Worm (Caenorhabditis elegans) whole organism, L4 larva: ENCODE results near the gene F45E1.5.
A peak's percentile ranks its signal among the peaks of the same experiment; 100 is the strongest.

Experiments
- D1046.2 ChIP-seq: fragments of 200-800 bp; sonication (Bioruptor generic); IDR thresholded peaks from 2 replicates; pipeline ENCODE4 v1.3.6; 2022; ENCODE audit warnings: missing genetic modification characterization, missing compliant biosample characterization
- F10B5.3 ChIP-seq: sonication (generic microtip); optimal IDR thresholded peaks from 2 replicates; lab custom pipeline; 2016; ENCODE audit warnings: mild to moderate bottlenecking, missing genetic modification characterization, missing compliant biosample characterization
- F49E8.2 ChIP-seq: sonication (generic microtip); optimal IDR thresholded peaks from 2 replicates; lab custom pipeline; 2016; ENCODE audit warnings: missing compliant biosample characterization, mild to moderate bottlenecking, missing genetic modification characterization, borderline replicate concordance
- R02D3.7 ChIP-seq: fragments of 150-350 bp; sonication (generic microtip); optimal IDR thresholded peaks from 3 replicates; lab custom pipeline; 2014; ENCODE audit warnings: missing biosample characterization, missing genetic modification characterization
- T20F7.1 ChIP-seq: fragments of 200-800 bp; sonication (Bioruptor generic); optimal IDR thresholded peaks from 2 replicates; lab custom pipeline; 2018; ENCODE audit warnings: mild to moderate bottlenecking, missing genetic modification characterization, missing compliant biosample characterization
- T26A8.4 ChIP-seq: fragments of 200-800 bp; sonication (Bioruptor generic); IDR thresholded peaks from 2 replicates; pipeline ENCODE4 v1.3.6; 2022; ENCODE audit warnings: missing genetic modification characterization, missing compliant biosample characterization
- Y75B8A.6 ChIP-seq: fragments of 200-800 bp; sonication (Bioruptor generic); IDR thresholded peaks from 2 replicates; pipeline ENCODE4 v1.3.6; 2022; ENCODE audit warnings: missing genetic modification reagents, missing genetic modification characterization, missing compliant biosample characterization
- ZK337.2 ChIP-seq: fragments of 200-800 bp; sonication (Bioruptor generic); IDR thresholded peaks from 2 replicates; pipeline ENCODE4 v1.3.6; 2022; ENCODE audit warnings: missing genetic modification reagents, missing genetic modification characterization, missing compliant biosample characterization
- ZK546.5 ChIP-seq, 2 experiments: sonication (generic microtip); optimal IDR thresholded peaks; 2 replicates each; lab custom pipeline; 2017; ENCODE audit warnings: missing biosample characterization in 2 of 2, missing genetic modification characterization in 2 of 2
- attf-4 ChIP-seq: sonication (generic microtip); optimal IDR thresholded peaks from 3 replicates; lab custom pipeline; 2017; ENCODE audit warnings: missing biosample characterization, missing genetic modification characterization
- ceh-20 ChIP-seq: fragments of 200-800 bp; sonication (Bioruptor generic); IDR thresholded peaks from 2 replicates; pipeline ENCODE4 v1.3.6; 2022; ENCODE audit warnings: missing genetic modification reagents, missing genetic modification characterization, missing compliant biosample characterization
- ceh-82 ChIP-seq: sonication (generic microtip); optimal IDR thresholded peaks from 2 replicates; lab custom pipeline; 2017; ENCODE audit warnings: missing biosample characterization, missing genetic modification characterization
- ces-1 ChIP-seq: fragments of 150-350 bp; sonication (generic microtip); optimal IDR thresholded peaks from 4 replicates; lab custom pipeline; 2014; ENCODE audit warnings: missing biosample characterization, missing genetic modification reagents, missing genetic modification characterization
- cey-2 ChIP-seq: sonication (generic microtip); optimal IDR thresholded peaks from 3 replicates; lab custom pipeline; 2017; ENCODE audit warnings: missing genetic modification characterization, mild to moderate bottlenecking, missing compliant biosample characterization, antibody characterized with exemption, borderline replicate concordance; ENCODE audit not compliant: insufficient read depth
- ctbp-1 ChIP-seq: fragments of 200-800 bp; sonication (Bioruptor generic); IDR thresholded peaks from 2 replicates; pipeline ENCODE4 v1.3.6; 2022; ENCODE audit warnings: missing genetic modification reagents, missing genetic modification characterization, missing compliant biosample characterization
- daf-12 ChIP-seq: fragments of 150-350 bp; optimal IDR thresholded peaks from 2 replicates; lab custom pipeline; 2014; ENCODE audit warnings: missing biosample characterization, missing genetic modification reagents, missing genetic modification characterization
- dmd-6 ChIP-seq: fragments of 200-800 bp; sonication (Bioruptor generic); IDR thresholded peaks from 2 replicates; pipeline ENCODE4 v1.3.6; 2022; ENCODE audit warnings: missing genetic modification reagents, missing genetic modification characterization, missing compliant biosample characterization
- dmd-8 ChIP-seq: fragments of 200-800 bp; sonication (Bioruptor generic); IDR thresholded peaks from 2 replicates; pipeline ENCODE4 v1.3.6; 2022; ENCODE audit warnings: missing genetic modification characterization, missing compliant biosample characterization
- duxl-1 ChIP-seq: sonication (generic microtip); optimal IDR thresholded peaks from 2 replicates; lab custom pipeline; 2016; ENCODE audit warnings: mild to moderate bottlenecking, missing genetic modification characterization, moderate library complexity, missing compliant biosample characterization; ENCODE audit not compliant: poor library complexity
- egl-43 ChIP-seq: fragments of 200-800 bp; sonication (Bioruptor generic); IDR thresholded peaks from 2 replicates; pipeline ENCODE4 v1.3.6; 2022; ENCODE audit warnings: missing genetic modification reagents, missing genetic modification characterization, missing compliant biosample characterization
- fkh-10 ChIP-seq: fragments of 150-350 bp; optimal IDR thresholded peaks from 2 replicates; lab custom pipeline; 2014; ENCODE audit warnings: missing biosample characterization, missing genetic modification reagents, missing genetic modification characterization
- hif-1 ChIP-seq, 2 experiments: sonication (generic microtip); optimal IDR thresholded peaks; 2 replicates each; lab custom pipeline; 2016 to 2017; ENCODE audit warnings: missing compliant biosample characterization in 2 of 2, missing genetic modification characterization in 2 of 2, missing genetic modification reagents in 2 of 2, missing genotype in 2 of 2, mild to moderate bottlenecking in 1 of 2
- hlh-30 ChIP-seq: sonication (generic microtip); optimal IDR thresholded peaks from 2 replicates; lab custom pipeline; 2017; ENCODE audit warnings: antibody characterized with exemption, mild to moderate bottlenecking, missing genetic modification characterization, missing compliant biosample characterization; ENCODE audit not compliant: insufficient read depth
- hmg-1.1 ChIP-seq: fragments of 200-800 bp; sonication (Bioruptor generic); IDR thresholded peaks from 2 replicates; pipeline ENCODE4 v1.3.6; 2022; ENCODE audit warnings: missing genetic modification reagents, missing genetic modification characterization, missing compliant biosample characterization
- lin-39 ChIP-seq: fragments of 150-350 bp; optimal IDR thresholded peaks from 2 replicates; lab custom pipeline; 2014; ENCODE audit warnings: missing biosample characterization, missing genetic modification reagents, missing genetic modification characterization
- lsy-2 ChIP-seq, 2 experiments: fragments of 150-350 bp in 1 of 2; sonication (generic microtip) in 1 of 2; optimal IDR thresholded peaks; 2 replicates each; lab custom pipeline; 2014 to 2017; ENCODE audit warnings: missing biosample characterization in 2 of 2, missing genetic modification characterization in 2 of 2
- madf-9 ChIP-seq: fragments of 200-800 bp; sonication (Bioruptor generic); conservative IDR thresholded peaks from 2 replicates; pipeline ENCODE4 v1.3.6; 2022; ENCODE audit warnings: missing genetic modification reagents, missing genetic modification characterization, missing compliant biosample characterization
- mdl-1 ChIP-seq, 2 experiments: fragments of 150-350 bp in 1 of 2; sonication (generic microtip) in 1 of 2; optimal IDR thresholded peaks; 2 replicates each; lab custom pipeline; 2014 to 2017; ENCODE audit warnings: missing biosample characterization in 2 of 2, missing genetic modification characterization in 2 of 2
- mdt-29 ChIP-seq: fragments of 200-800 bp; sonication (Bioruptor generic); IDR thresholded peaks from 2 replicates; pipeline ENCODE4 v1.3.6; 2022; ENCODE audit warnings: missing genetic modification reagents, missing genetic modification characterization, missing compliant biosample characterization
- mes-2 ChIP-seq: sonication (generic microtip); optimal IDR thresholded peaks from 2 replicates; lab custom pipeline; 2016; ENCODE audit warnings: missing genotype, mild to moderate bottlenecking, missing genetic modification characterization, missing compliant biosample characterization; ENCODE audit not compliant: poor library complexity, severe bottlenecking
- mxl-3 ChIP-seq: fragments of 200-800 bp; sonication (Bioruptor generic); optimal IDR thresholded peaks from 2 replicates; lab custom pipeline; 2018; ENCODE audit warnings: mild to moderate bottlenecking, missing genetic modification characterization, missing compliant biosample characterization
- nhr-10 ChIP-seq: fragments of 150-350 bp; optimal IDR thresholded peaks from 2 replicates; lab custom pipeline; 2014; ENCODE audit warnings: missing biosample characterization, missing genetic modification characterization
- nhr-25 ChIP-seq: sonication (generic microtip); optimal IDR thresholded peaks from 2 replicates; lab custom pipeline; 2017; ENCODE audit warnings: missing genetic modification characterization, mild to moderate bottlenecking, missing compliant biosample characterization, antibody characterized with exemption, moderate library complexity, borderline replicate concordance; ENCODE audit not compliant: insufficient read depth
- nhr-28 ChIP-seq: fragments of 150-350 bp; optimal IDR thresholded peaks from 2 replicates; lab custom pipeline; 2014; ENCODE audit warnings: missing biosample characterization, missing genetic modification characterization
- nhr-41 ChIP-seq: fragments of 200-800 bp; sonication (Bioruptor generic); IDR thresholded peaks from 2 replicates; pipeline ENCODE4 v1.3.6; 2022; ENCODE audit warnings: missing genetic modification reagents, missing genetic modification characterization, missing compliant biosample characterization
- nhr-48 ChIP-seq: sonication (generic microtip); optimal IDR thresholded peaks from 2 replicates; lab custom pipeline; 2016; ENCODE audit warnings: mild to moderate bottlenecking, missing genetic modification characterization, missing compliant biosample characterization
- nhr-76 ChIP-seq: fragments of 150-350 bp; optimal IDR thresholded peaks from 2 replicates; lab custom pipeline; 2014; ENCODE audit warnings: missing biosample characterization, missing genetic modification characterization
- php-3 ChIP-seq: fragments of 200-800 bp; sonication (Bioruptor generic); IDR thresholded peaks from 2 replicates; pipeline ENCODE4 v1.3.6; 2022; ENCODE audit warnings: missing genetic modification reagents, missing genetic modification characterization, missing compliant biosample characterization
- sdz-12 ChIP-seq: fragments of 200-800 bp; sonication (Bioruptor generic); optimal IDR thresholded peaks from 2 replicates; lab custom pipeline; 2018; ENCODE audit warnings: mild to moderate bottlenecking, missing genetic modification characterization, missing compliant biosample characterization
- set-16 ChIP-seq: fragments of 200-800 bp; sonication (Bioruptor generic); IDR thresholded peaks from 2 replicates; pipeline ENCODE4 v1.3.6; 2022; ENCODE audit warnings: missing genetic modification reagents, missing genetic modification characterization, missing compliant biosample characterization
- spr-1 ChIP-seq: sonication (generic microtip); optimal IDR thresholded peaks from 2 replicates; lab custom pipeline; 2016; ENCODE audit warnings: mild to moderate bottlenecking, missing genetic modification characterization, missing compliant biosample characterization
- tag-97 ChIP-seq: fragments of 200-800 bp; sonication (Bioruptor generic); IDR thresholded peaks from 2 replicates; pipeline ENCODE4 v1.3.6; 2022; ENCODE audit warnings: missing genetic modification characterization, missing compliant biosample characterization
- tra-1 ChIP-seq: fragments of 200-800 bp; sonication (Bioruptor generic); IDR thresholded peaks from 2 replicates; pipeline ENCODE4 v1.3.6; 2022; ENCODE audit warnings: missing genetic modification reagents, missing genetic modification characterization, missing compliant biosample characterization
- unc-39 ChIP-seq: sonication (generic microtip); optimal IDR thresholded peaks from 2 replicates; lab custom pipeline; 2017; ENCODE audit warnings: missing biosample characterization, missing genetic modification characterization
- unc-62 ChIP-seq, 3 experiments: fragments of 150-350 bp in 1 of 3; sonication (generic microtip); optimal IDR thresholded peaks in 2 of 3; peaks in 1 of 3; 1 replicate in 1 of 3; 2 replicates in 2 of 3; lab custom pipeline; 2014 to 2017; ENCODE audit warnings: missing biosample characterization in 3 of 3, missing genetic modification characterization in 3 of 3, missing genetic modification reagents in 3 of 3, missing genotype in 1 of 3
- zip-11 ChIP-seq: fragments of 200-800 bp; sonication (Bioruptor generic); IDR thresholded peaks from 2 replicates; pipeline ENCODE4 v1.3.6; 2022; ENCODE audit warnings: missing genetic modification characterization, missing compliant biosample characterization
- ztf-11 ChIP-seq: fragments of 150-350 bp; optimal IDR thresholded peaks from 2 replicates; lab custom pipeline; 2014; ENCODE audit warnings: missing biosample characterization, missing genetic modification characterization
- ztf-7 ChIP-seq: fragments of 150-350 bp; optimal IDR thresholded peaks from 2 replicates; lab custom pipeline; 2014; ENCODE audit warnings: missing biosample characterization, missing genetic modification characterization

F45E1.5 gene

ce11 chrX:8021609-8022008, 45.1 kb downstream of the F45E1.5 start (continued):
- peak; percentile 58; the same call in 1 of the 2 replicates for TF ChIP-seq tra-1
- no peak for TF ChIP-seq ztf-7
- no peak for TF ChIP-seq php-3 (GFP tag; lab: Robert Waterston, UW)
- no peak for TF ChIP-seq nhr-25 (tag; lab: Kevin White, UChicago)
- no peak for TF ChIP-seq daf-12
- TF ChIP-seq lsy-2 (tag; optimal IDR thresholded peaks at IDR 0.05; lab: Kevin White, UChicago) = peak; percentile 62 to 89
- no peak for TF ChIP-seq sdz-12 (GFP tag; lab: Kevin White, UChicago)
- peak; percentile 62 for TF ChIP-seq set-16 (GFP tag; lab: Robert Waterston, UW)
- 0 out of 2 replicates have a peak, but pooled peaks have one; percentile 11 for TF ChIP-seq dmd-8 (GFP tag; lab: Robert Waterston, UW)
- no peak for TF ChIP-seq nhr-76
- peak; percentile 98 for TF ChIP-seq hlh-30 (tag; lab: Kevin White, UChicago)
- TF ChIP-seq nhr-41 (GFP tag; lab: Robert Waterston, UW) = no peak
- TF ChIP-seq tag-97 (GFP tag; lab: Robert Waterston, UW) = no peak
- peak; percentile 95 for TF ChIP-seq ctbp-1 (GFP tag; lab: Robert Waterston, UW)
- TF ChIP-seq zip-11 (GFP tag; lab: Robert Waterston, UW) = no peak
- TF ChIP-seq spr-1 (tag; lab: Kevin White, UChicago) = no peak
- peak; percentile 36; the same call in 1 of the 2 replicates for TF ChIP-seq T26A8.4 (GFP tag; lab: Robert Waterston, UW)
- no peak for TF ChIP-seq lin-39
- TF ChIP-seq R02D3.7 (tag; lab: Kevin White, UChicago) = no peak
- peak; percentile 84 for TF ChIP-seq fkh-10 (GFP tag; lab: Kevin White, UChicago)
- no peak for TF ChIP-seq attf-4
- TF ChIP-seq cey-2 (tag; lab: Kevin White, UChicago) = no peak
- TF ChIP-seq F10B5.3 = no peak
- TF ChIP-seq D1046.2 (GFP tag; lab: Robert Waterston, UW) = no peak

- TF ChIP-seq mdt-29 (GFP tag; lab: Robert Waterston, UW) = 0 out of 2 replicates have a peak, but pooled peaks have one; percentile 37
- TF ChIP-seq Y75B8A.6 (GFP tag; lab: Robert Waterston, UW) = no peak
- TF ChIP-seq nhr-48 (tag; lab: Kevin White, UChicago) = no peak
- no peak for TF ChIP-seq dmd-8 (GFP tag; lab: Robert Waterston, UW)
- TF ChIP-seq mdl-1 (tag; optimal IDR thresholded peaks at IDR 0.05; lab: Kevin White, UChicago) = peak in 1 of 2 experiments; percentile 75
- peak; percentile 47 for TF ChIP-seq mes-2 (tag; lab: Kevin White, UChicago)
- no peak for TF ChIP-seq T20F7.1 (GFP tag; lab: Kevin White, UChicago)
- TF ChIP-seq ceh-20 = no peak
- TF ChIP-seq ZK546.5 (tag; optimal IDR thresholded peaks at IDR 0.05; lab: Kevin White, UChicago) = no peak
- TF ChIP-seq ZK337.2 = no peak
- TF ChIP-seq ztf-11 (tag; lab: Kevin White, UChicago) = no peak
- no peak for TF ChIP-seq nhr-41 (GFP tag; lab: Robert Waterston, UW)
- TF ChIP-seq F49E8.2 (tag; lab: Kevin White, UChicago) = no peak
- no peak for TF ChIP-seq nhr-10
- peak; percentile 48 for TF ChIP-seq mxl-3 (GFP tag; lab: Kevin White, UChicago)
- TF ChIP-seq ceh-82 (tag; lab: Kevin White, UChicago) = no peak
- TF ChIP-seq hif-1 (tag; optimal IDR thresholded peaks at IDR 0.05; lab: Kevin White, UChicago) = peak in 1 of 2 experiments; percentile 45
- TF ChIP-seq lsy-2 (tag; optimal IDR thresholded peaks at IDR 0.05; lab: Kevin White, UChicago) = no peak
- TF ChIP-seq dmd-6 (GFP tag; lab: Robert Waterston, UW) = peak; percentile 79
- no peak for TF ChIP-seq unc-39 (tag; lab: Kevin White, UChicago)
- TF ChIP-seq unc-62 (GFP tag; optimal IDR thresholded peaks at IDR 0.05 in 1 of 2; lab: Kevin White, UChicago) = no peak
- TF ChIP-seq unc-62 (tag; optimal IDR thresholded peaks at IDR 0.05; lab: Kevin White, UChicago) = no peak
- no peak for TF ChIP-seq madf-9 (GFP tag; lab: Robert Waterston, UW)
- TF ChIP-seq hmg-1.1 (GFP tag; lab: Robert Waterston, UW) = no peak
- peak; percentile 56 for TF ChIP-seq nhr-28
- TF ChIP-seq spr-1 (tag; lab: Kevin White, UChicago) = no peak
- 0 out of 2 replicates have a peak, but pooled peaks have one; percentile 38 for TF ChIP-seq php-3 (GFP tag; lab: Robert Waterston, UW)
- TF ChIP-seq egl-43 (GFP tag; lab: Robert Waterston, UW) = 0 out of 2 replicates have a peak, but pooled peaks have one; percentile 31
- peak; percentile 18 for TF ChIP-seq duxl-1 (tag; lab: Kevin White, UChicago)
- no peak for TF ChIP-seq tra-1
- TF ChIP-seq hlh-30 (tag; lab: Kevin White, UChicago) = peak; percentile 52
- TF ChIP-seq ces-1 (GFP tag; lab: Kevin White, UChicago) = no peak
Measured at ce11 chrX:8022728-8023127, 46.2 kb downstream of the F45E1.5 start.
